Worm (Caenorhabditis elegans): ENCODE results near the gene fem-2.

fem-2 gene

ce11 chrIII:675413-675812, 41.0 kb upstream of the fem-2 start:
- TF ChIP-seq nfya-1 (tag; optimal IDR thresholded peaks at IDR 0.05; ENCODE audit: insufficient read depth) = peak; percentile 40
- no peak for TF ChIP-seq nhr-67 (tag; optimal IDR thresholded peaks at IDR 0.05)
- peak; percentile 39 for TF ChIP-seq hmg-11 (tag; optimal IDR thresholded peaks at IDR 0.05)
- no peak for TF ChIP-seq lin-15B (tag; optimal IDR thresholded peaks at IDR 0.05)
- peak; percentile 82 for TF ChIP-seq fkh-10 (GFP tag; optimal IDR thresholded peaks at IDR 0.05)

ce11 chrIII:670994-671393, 36.6 kb upstream of the fem-2 start:
- TF ChIP-seq lin-15B (tag; optimal IDR thresholded peaks at IDR 0.05) (peak; percentile 19), lin-39 (tag; optimal IDR thresholded peaks at IDR 0.05) (peak; percentile 91), pha-4 (tag; optimal IDR thresholded peaks at IDR 0.05) (no peak), egl-5 (tag; optimal IDR thresholded peaks at IDR 0.05) (no peak), elt-1 (tag; optimal IDR thresholded peaks at IDR 0.05) (no peak), eor-1 (tag; optimal IDR thresholded peaks at IDR 0.05) (no peak), nhr-237 (tag; optimal IDR thresholded peaks at IDR 0.05) (no peak), ceh-16 (tag; optimal IDR thresholded peaks at IDR 0.05) (no peak), nhr-25 (tag; optimal IDR thresholded peaks at IDR 0.05) (no peak), lsy-12 (tag; optimal IDR thresholded peaks at IDR 0.05) (peak; percentile 29), ama-1 (optimal IDR thresholded peaks at IDR 0.05) (no peak), nhr-28 (tag; optimal IDR thresholded peaks at IDR 0.05) (no peak), daf-12 (tag; optimal IDR thresholded peaks at IDR 0.05) (no peak), nhr-43 (tag; optimal IDR thresholded peaks at IDR 0.05; ENCODE audit: poor library complexity, severe bottlenecking) (no peak), fkh-2 (tag; optimal IDR thresholded peaks at IDR 0.05) (no peak), nhr-12 (tag; optimal IDR thresholded peaks at IDR 0.05) (no peak), nhr-77 (tag; optimal IDR thresholded peaks at IDR 0.05) (no peak), unc-62 (GFP tag; optimal IDR thresholded peaks at IDR 0.05) (no peak), hmg-11 (tag; optimal IDR thresholded peaks at IDR 0.05) (peak; percentile 75), pqm-1 (tag; optimal IDR thresholded peaks at IDR 0.05) (no peak), nhr-11 (tag; optimal IDR thresholded peaks at IDR 0.05) (no peak), elt-3 (tag; optimal IDR thresholded peaks at IDR 0.05) (no peak), mdl-1 (tag; optimal IDR thresholded peaks at IDR 0.05) (no peak), elt-2 (tag; optimal IDR thresholded peaks at IDR 0.05) (no peak), aly-2 (tag; optimal IDR thresholded peaks at IDR 0.05) (no peak), snpc-4 (tag; optimal IDR thresholded peaks at IDR 0.05) (no peak), zag-1 (tag; optimal IDR thresholded peaks at IDR 0.05) (no peak), R02D3.7 (tag; optimal IDR thresholded peaks at IDR 0.05) (no peak), skn-1 (tag; optimal IDR thresholded peaks at IDR 0.05) (no peak), fos-1 (tag; optimal IDR thresholded peaks at IDR 0.05) (no peak), unc-39 (tag; optimal IDR thresholded peaks at IDR 0.05) (no peak), ceh-9 (tag; optimal IDR thresholded peaks at IDR 0.05) (no peak), sea-2 (GFP tag; optimal IDR thresholded peaks at IDR 0.05) (no peak), jun-1 (tag; optimal IDR thresholded peaks at IDR 0.05) (no peak), ceh-82 (tag; optimal IDR thresholded peaks at IDR 0.05) (no peak), ceh-28 (tag; optimal IDR thresholded peaks at IDR 0.05) (peak; percentile 24), egl-27 (tag; optimal IDR thresholded peaks at IDR 0.05) (no peak), nhr-67 (tag; optimal IDR thresholded peaks at IDR 0.05) (no peak), nhr-23 (tag; optimal IDR thresholded peaks at IDR 0.05) (no peak), ztf-4 (tag; optimal IDR thresholded peaks at IDR 0.05) (no peak), nfya-1 (tag; optimal IDR thresholded peaks at IDR 0.05; ENCODE audit: insufficient read depth) (peak; percentile 85), mml-1 (tag; optimal IDR thresholded peaks at IDR 0.05) (no peak), tbx-2 (tag; optimal IDR thresholded peaks at IDR 0.05) (peak; percentile 36), fkh-10 (GFP tag; optimal IDR thresholded peaks at IDR 0.05) (peak; percentile 89), ztf-11 (tag; optimal IDR thresholded peaks at IDR 0.05) (no peak), nhr-76 (tag; optimal IDR thresholded peaks at IDR 0.05) (no peak), ZK546.5 (tag; optimal IDR thresholded peaks at IDR 0.05) (no peak)
